Fruit fly (Drosophila melanogaster): Measurements from ENCODE around the gene Sgs8.

Sgs8 gene

dm6 chr3L:11555662-11556460 lies 46.7 kb upstream of the Sgs8 start (continued):
- peak; percentile 31 for TF ChIP-seq CG31365 (tag; optimal IDR thresholded peaks at IDR 0.05)
- peak; percentile 57; the same call in 2 of the 3 replicates for TF ChIP-seq ase (GFP tag; IDR thresholded peaks at IDR 0.05)
- TF ChIP-seq Taf1 (GFP tag; IDR thresholded peaks at IDR 0.05) = no peak
- TF ChIP-seq CG7963 (GFP tag; IDR thresholded peaks at IDR 0.05; ENCODE audit: partially characterized antibody) = 0 out of 3 replicates have a peak, but pooled peaks have one; percentile 7
- peak; percentile 90 for TF ChIP-seq dmrt99B (tag; optimal IDR thresholded peaks at IDR 0.05)
- peak; percentile 51; the same call in 1 of the 2 replicates for TF ChIP-seq Bgb (GFP tag; IDR thresholded peaks at IDR 0.05; ENCODE audit: partially characterized antibody)
- TF ChIP-seq NK7.1 (GFP tag; optimal IDR thresholded peaks at IDR 0.05) = no peak
- TF ChIP-seq dysf (GFP tag; IDR thresholded peaks at IDR 0.05) = peak; percentile 68
- TF ChIP-seq Poxn (GFP tag; IDR thresholded peaks at IDR 0.05) = no peak
- TF ChIP-seq Pdp1 (GFP tag; optimal IDR thresholded peaks at IDR 0.05) = peak in 1 of 2 experiments; percentile 59
- no peak; the same call in 1 of the 2 replicates for TF ChIP-seq Lim3 (GFP tag; IDR thresholded peaks at IDR 0.05)
- TF ChIP-seq Rx (GFP tag; IDR thresholded peaks at IDR 0.05) = no peak
- TF ChIP-seq prd (optimal IDR thresholded peaks at IDR 0.05) = no peak
- peak; percentile 70; the same call in 2 of the 3 replicates for TF ChIP-seq prd (GFP tag; IDR thresholded peaks at IDR 0.05)
- no peak for TF ChIP-seq lov (optimal IDR thresholded peaks at IDR 0.05)
- TF ChIP-seq lov (GFP tag; IDR thresholded peaks at IDR 0.05) = peak; percentile 38; the same call in 1 of the 3 replicates
- TF ChIP-seq CG7839 (tag; optimal IDR thresholded peaks at IDR 0.05) = peak; percentile 88
- peak; percentile 39 for TF ChIP-seq CG16863 (GFP tag; optimal IDR thresholded peaks at IDR 0.05)
- peak; percentile 32 for TF ChIP-seq Lhr (GFP tag; optimal IDR thresholded peaks at IDR 0.05)
- TF ChIP-seq zfh1 (GFP tag; IDR thresholded peaks at IDR 0.05) = peak; percentile 33; the same call in 1 of the 3 replicates
- TF ChIP-seq CG1647 (GFP tag; optimal IDR thresholded peaks at IDR 0.05) = peak; percentile 15
- TF ChIP-seq lbe (GFP tag; optimal IDR thresholded peaks at IDR 0.05) = no peak
- no peak for TF ChIP-seq CG43689 (GFP tag; IDR thresholded peaks at IDR 0.05)
- TF ChIP-seq lab (GFP tag; optimal IDR thresholded peaks at IDR 0.05) = peak; percentile 72
- no peak for TF ChIP-seq zfh2 (GFP tag; optimal IDR thresholded peaks at IDR 0.05)
- TF ChIP-seq Opbp (GFP tag; IDR thresholded peaks at IDR 0.05; ENCODE audit: partially characterized antibody) = 0 out of 3 replicates have a peak, but pooled peaks have one; percentile 24
- TF ChIP-seq CG3281 (GFP tag; optimal IDR thresholded peaks at IDR 0.05) = peak; percentile 69
- no peak for TF ChIP-seq bbx (GFP tag; IDR thresholded peaks at IDR 0.05; ENCODE audit: partially characterized antibody)
- no peak for TF ChIP-seq Tbp (GFP tag; optimal IDR thresholded peaks at IDR 0.05)
- no peak for TF ChIP-seq CG4730 (GFP tag; IDR thresholded peaks at IDR 0.05)
- no peak for TF ChIP-seq CG42726 (GFP tag; IDR thresholded peaks at IDR 0.05; ENCODE audit: partially characterized antibody)
- no peak for TF ChIP-seq hb (GFP tag; IDR thresholded peaks at IDR 0.05; ENCODE audit: partially characterized antibody)
- no peak for TF ChIP-seq ftz-f1 (GFP tag; optimal IDR thresholded peaks at IDR 0.05)
- TF ChIP-seq oc (tag; optimal IDR thresholded peaks at IDR 0.05) = peak; percentile 51
- TF ChIP-seq chinmo (GFP tag; IDR thresholded peaks at IDR 0.05; ENCODE audit: partially characterized antibody) = peak; percentile 96
- TF ChIP-seq wdn (GFP tag; IDR thresholded peaks at IDR 0.05) = peak; percentile 46; the same call in 1 of the 2 replicates
- no peak for TF ChIP-seq MBD-R2 (GFP tag; IDR thresholded peaks at IDR 0.05)
- TF ChIP-seq CG15601 (tag; optimal IDR thresholded peaks at IDR 0.05) = peak; percentile 84
- peak; percentile 90 for TF ChIP-seq CG10979 (tag; optimal IDR thresholded peaks at IDR 0.05)
- TF ChIP-seq gro (GFP tag; optimal IDR thresholded peaks at IDR 0.05) = peak; percentile 46
- no peak for TF ChIP-seq NFAT (GFP tag; IDR thresholded peaks at IDR 0.05)
- peak; percentile 91 for TF ChIP-seq Sox102F (GFP tag; optimal IDR thresholded peaks at IDR 0.05)
- TF ChIP-seq lmd (GFP tag; IDR thresholded peaks at IDR 0.05) = peak; percentile 66
- TF ChIP-seq Bteb2 (GFP tag; optimal IDR thresholded peaks at IDR 0.05) = peak; percentile 76
- no peak for TF ChIP-seq knrl (GFP tag; IDR thresholded peaks at IDR 0.05; ENCODE audit: partially characterized antibody)
- no peak for TF ChIP-seq dati (GFP tag; IDR thresholded peaks at IDR 0.05)
- no peak for TF ChIP-seq ems (GFP tag; optimal IDR thresholded peaks at IDR 0.05)
- peak; percentile 25; the same call in 1 of the 2 replicates for TF ChIP-seq hbn (GFP tag; IDR thresholded peaks at IDR 0.05; ENCODE audit: partially characterized antibody)
